Fruit fly (Drosophila melanogaster) whole organism, embryonic: ENCODE results near the gene SkpE.

Source experiments
- ATbp ChIP-seq: fragments of 200-800 bp; sonication (Bioruptor generic); optimal IDR thresholded peaks from 2 replicates; lab custom pipeline; 2017; ENCODE audit warnings: missing biosample characterization, mild to moderate bottlenecking, missing genetic modification characterization, missing genetic modification reagents
- B-H1 ChIP-seq: fragments of 200-800 bp; sonication (Bioruptor generic); IDR thresholded peaks from 3 replicates; pipeline ENCODE4 v1.3.6; 2022; ENCODE audit warnings: missing biosample characterization, missing genetic modification characterization
- CG10274 ChIP-seq: fragments of 200-800 bp; sonication (Bioruptor generic); optimal IDR thresholded peaks from 3 replicates; lab custom pipeline; 2017; ENCODE audit warnings: missing biosample characterization, mild to moderate bottlenecking, missing genetic modification characterization
- CG12155 ChIP-seq: fragments of 200-800 bp; sonication (Bioruptor generic); optimal IDR thresholded peaks from 3 replicates; lab custom pipeline; 2016; ENCODE audit warnings: missing biosample characterization, missing genetic modification characterization
- CG13123 ChIP-seq: fragments of 200-800 bp; sonication (Bioruptor generic); optimal IDR thresholded peaks from 2 replicates; lab custom pipeline; 2016; ENCODE audit warnings: missing biosample characterization, missing genetic modification characterization
- CG13424 ChIP-seq: fragments of 200-800 bp; sonication (Bioruptor generic); optimal IDR thresholded peaks from 2 replicates; lab custom pipeline; 2019; ENCODE audit warnings: missing biosample characterization, mild to moderate bottlenecking, missing genetic modification characterization, moderate library complexity
- CG15601 ChIP-seq: fragments of 200-800 bp; sonication (Bioruptor generic); optimal IDR thresholded peaks from 3 replicates; lab custom pipeline; 2019; ENCODE audit warnings: missing biosample characterization, mild to moderate bottlenecking, missing genetic modification characterization, moderate library complexity
- CG17568 ChIP-seq: fragments of 200-800 bp; sonication (Bioruptor generic); optimal IDR thresholded peaks from 2 replicates; lab custom pipeline; 2018; ENCODE audit warnings: missing biosample characterization, mild to moderate bottlenecking, missing genetic modification characterization, moderate library complexity
- CG18599 ChIP-seq: fragments of 200-800 bp; sonication (Bioruptor generic); optimal IDR thresholded peaks from 3 replicates; lab custom pipeline; 2017; ENCODE audit warnings: missing biosample characterization, missing genetic modification characterization, mild to moderate bottlenecking, moderate library complexity, missing genetic modification reagents
- CG2129 ChIP-seq: fragments of 200-800 bp; sonication (Bioruptor generic); IDR thresholded peaks from 2 replicates; pipeline ENCODE4 v1.3.6; 2022; ENCODE audit warnings: missing biosample characterization, missing genetic modification characterization; ENCODE audit not compliant: partially characterized antibody
- CG2199 ChIP-seq: fragments of 200-800 bp; sonication (Bioruptor generic); IDR thresholded peaks from 3 replicates; pipeline ENCODE4 v1.3.6; 2022; ENCODE audit warnings: missing biosample characterization, missing genetic modification characterization
- CG2889 ChIP-seq: fragments of 200-800 bp; sonication (Bioruptor generic); IDR thresholded peaks from 3 replicates; pipeline ENCODE4 v1.3.6; 2022; ENCODE audit warnings: missing biosample characterization, missing genetic modification characterization
- CG30020 ChIP-seq: fragments of 200-800 bp; optimal IDR thresholded peaks from 2 replicates; lab custom pipeline; 2019; ENCODE audit warnings: missing biosample characterization, mild to moderate bottlenecking, missing genetic modification characterization, moderate library complexity
- CG30431 ChIP-seq: fragments of 200-800 bp; sonication (Bioruptor generic); optimal IDR thresholded peaks from 2 replicates; lab custom pipeline; 2017; ENCODE audit warnings: missing biosample characterization, missing genetic modification characterization
- CG4328 ChIP-seq: fragments of 200-800 bp; sonication (Bioruptor generic); optimal IDR thresholded peaks from 3 replicates; lab custom pipeline; 2017; ENCODE audit warnings: missing biosample characterization, missing genetic modification reagents, missing genetic modification characterization
- CG6689 ChIP-seq: fragments of 200-800 bp; sonication (Bioruptor generic); IDR thresholded peaks from 2 replicates; pipeline ENCODE4 v1.3.6; 2022; ENCODE audit warnings: missing biosample characterization, missing genetic modification characterization
- CG6813 ChIP-seq: fragments of 200-800 bp; sonication (Bioruptor generic); optimal IDR thresholded peaks from 2 replicates; lab custom pipeline; 2017; ENCODE audit warnings: missing biosample characterization, missing genetic modification characterization, mild to moderate bottlenecking, moderate library complexity, missing genetic modification reagents
- CG7556 ChIP-seq: fragments of 200-800 bp; sonication (Bioruptor generic); optimal IDR thresholded peaks from 2 replicates; lab custom pipeline; 2017; ENCODE audit warnings: missing biosample characterization, mild to moderate bottlenecking, missing genetic modification characterization
- CG7745 ChIP-seq: fragments of 200-800 bp; sonication (Bioruptor generic); optimal IDR thresholded peaks from 2 replicates; lab custom pipeline; 2018; ENCODE audit warnings: missing biosample characterization, mild to moderate bottlenecking, missing genetic modification characterization, moderate library complexity
- CG7786 ChIP-seq: fragments of 200-800 bp; sonication (Bioruptor generic); optimal IDR thresholded peaks from 2 replicates; lab custom pipeline; 2016; ENCODE audit warnings: missing biosample characterization, missing genetic modification characterization
- CG7928 ChIP-seq: fragments of 200-800 bp; sonication (Bioruptor generic); optimal IDR thresholded peaks from 2 replicates; lab custom pipeline; 2017; ENCODE audit warnings: missing biosample characterization, mild to moderate bottlenecking, missing genetic modification characterization
- Camta ChIP-seq: fragments of 200-800 bp; sonication (Bioruptor generic); optimal IDR thresholded peaks from 2 replicates; lab custom pipeline; 2016; ENCODE audit warnings: missing biosample characterization, missing genetic modification characterization
- Dfd ChIP-seq, 2 experiments: fragments of >200 bp; optimal IDR thresholded peaks; 2 replicates each; lab custom pipeline; 2017; ENCODE audit warnings: missing biosample characterization in 2 of 2, missing genetic modification characterization in 2 of 2
- E2f2 ChIP-seq: fragments of 200-800 bp; sonication (Bioruptor generic); IDR thresholded peaks from 2 replicates; pipeline ENCODE4 v1.3.6; 2022; ENCODE audit warnings: missing biosample characterization, missing genetic modification characterization
- Fer3 ChIP-seq: fragments of 200-800 bp; sonication (Bioruptor generic); optimal IDR thresholded peaks from 2 replicates; lab custom pipeline; 2018; ENCODE audit warnings: missing biosample characterization, mild to moderate bottlenecking, missing genetic modification characterization, moderate library complexity
- Gsc ChIP-seq: fragments of 200-800 bp; sonication (Bioruptor generic); IDR thresholded peaks from 2 replicates; pipeline ENCODE4 v1.3.6; 2022; ENCODE audit warnings: missing biosample characterization, missing genetic modification characterization
- HLHmδ ChIP-seq: fragments of 200-800 bp; sonication (Bioruptor generic); optimal IDR thresholded peaks from 2 replicates; lab custom pipeline; 2018; ENCODE audit warnings: missing biosample characterization, mild to moderate bottlenecking, missing genetic modification characterization, moderate library complexity
- Lpt ChIP-seq: fragments of >200 bp; optimal IDR thresholded peaks from 2 replicates; lab custom pipeline; 2018; ENCODE audit warnings: missing biosample characterization, missing genetic modification characterization
- NC2α ChIP-seq: fragments of 200-800 bp; sonication (Bioruptor generic); optimal IDR thresholded peaks from 2 replicates; lab custom pipeline; 2016; ENCODE audit warnings: missing biosample characterization, missing genetic modification characterization
- Scr ChIP-seq: fragments of 200-800 bp; sonication (Bioruptor generic); IDR thresholded peaks from 2 replicates; pipeline ENCODE4 v1.3.6; 2022; ENCODE audit warnings: missing biosample characterization, missing genetic modification characterization; ENCODE audit not compliant: partially characterized antibody
- Spps ChIP-seq: fragments of 200-800 bp; sonication (Bioruptor generic); optimal IDR thresholded peaks from 2 replicates; lab custom pipeline; 2018; ENCODE audit warnings: missing biosample characterization, mild to moderate bottlenecking, missing genetic modification characterization
- TFAM ChIP-seq: fragments of 200-800 bp; sonication (Bioruptor generic); optimal IDR thresholded peaks from 2 replicates; lab custom pipeline; 2017; ENCODE audit warnings: missing biosample characterization, missing genetic modification characterization, inconsistent platforms
- bbx ChIP-seq: fragments of 200-800 bp; sonication (Bioruptor generic); IDR thresholded peaks from 2 replicates; pipeline ENCODE4 v1.3.6; 2022; ENCODE audit warnings: missing biosample characterization, missing genetic modification characterization; ENCODE audit not compliant: partially characterized antibody
- danr ChIP-seq: fragments of 200-800 bp; sonication (Bioruptor generic); IDR thresholded peaks from 2 replicates; pipeline ENCODE4 v1.3.6; 2022; ENCODE audit warnings: missing biosample characterization, missing genetic modification characterization
- dm ChIP-seq: fragments of 200-800 bp; sonication (Bioruptor generic); optimal IDR thresholded peaks from 3 replicates; lab custom pipeline; 2016; ENCODE audit warnings: missing biosample characterization, missing genetic modification characterization
- eyg ChIP-seq: fragments of 200-800 bp; sonication (Bioruptor generic); optimal IDR thresholded peaks from 3 replicates; lab custom pipeline; 2016; ENCODE audit warnings: missing biosample characterization, missing genetic modification characterization
- gcm ChIP-seq: fragments of 200-800 bp; sonication (Bioruptor generic); optimal IDR thresholded peaks from 2 replicates; lab custom pipeline; 2019; ENCODE audit warnings: missing biosample characterization, mild to moderate bottlenecking, missing genetic modification characterization, moderate library complexity
- gcm2 ChIP-seq: fragments of 200-800 bp; sonication (Bioruptor generic); optimal IDR thresholded peaks from 2 replicates; lab custom pipeline; 2016; ENCODE audit warnings: missing biosample characterization, missing genetic modification characterization
- gro ChIP-seq: fragments of 200-800 bp; sonication (Bioruptor generic); optimal IDR thresholded peaks from 2 replicates; lab custom pipeline; 2016; ENCODE audit warnings: missing biosample characterization, missing genetic modification characterization
- gsb ChIP-seq: fragments of 200-800 bp; sonication (Bioruptor generic); IDR thresholded peaks from 2 replicates; pipeline ENCODE4 v1.3.6; 2022; ENCODE audit warnings: missing biosample characterization, missing genetic modification characterization
- knrl ChIP-seq: fragments of 200-800 bp; sonication (Bioruptor generic); IDR thresholded peaks from 3 replicates; pipeline ENCODE4 v1.3.6; 2022; ENCODE audit warnings: missing biosample characterization, missing genetic modification characterization; ENCODE audit not compliant: partially characterized antibody
- lbe ChIP-seq: fragments of 200-800 bp; sonication (Bioruptor generic); optimal IDR thresholded peaks from 2 replicates; lab custom pipeline; 2016; ENCODE audit warnings: missing biosample characterization, mild to moderate bottlenecking, missing genetic modification characterization
- lmd ChIP-seq: fragments of 200-800 bp; sonication (Bioruptor generic); IDR thresholded peaks from 2 replicates; pipeline ENCODE4 v1.3.6; 2022; ENCODE audit warnings: missing biosample characterization, missing genetic modification characterization
- odd ChIP-seq: fragments of 200-800 bp; sonication (Bioruptor generic); optimal IDR thresholded peaks from 2 replicates; lab custom pipeline; 2017; ENCODE audit warnings: missing biosample characterization, mild to moderate bottlenecking, missing genetic modification characterization
- sim ChIP-seq: fragments of 200-800 bp; sonication (Bioruptor generic); IDR thresholded peaks from 2 replicates; pipeline ENCODE4 v1.3.6; 2022; ENCODE audit warnings: missing biosample characterization, missing genetic modification characterization
- slp2 ChIP-seq: fragments of 200-800 bp; sonication (Bioruptor generic); optimal IDR thresholded peaks from 2 replicates; lab custom pipeline; 2016; ENCODE audit warnings: missing biosample characterization, missing genetic modification characterization
- wdn ChIP-seq: fragments of 200-800 bp; sonication (Bioruptor generic); IDR thresholded peaks from 2 replicates; pipeline ENCODE4 v1.3.6; 2022; ENCODE audit warnings: missing biosample characterization, missing genetic modification characterization
- wek ChIP-seq: fragments of 200-800 bp; sonication (Bioruptor generic); optimal IDR thresholded peaks from 3 replicates; lab custom pipeline; 2018; ENCODE audit warnings: missing biosample characterization, mild to moderate bottlenecking, missing genetic modification characterization, moderate library complexity
- zfh2 ChIP-seq: fragments of 200-800 bp; sonication (Bioruptor generic); optimal IDR thresholded peaks from 2 replicates; lab custom pipeline; 2016; ENCODE audit warnings: missing biosample characterization, missing genetic modification characterization

The SkpE gene

dm6 chrX:19850503-19851094 is 26.7 kb upstream of the SkpE start (continued):
- peak; percentile 56 for TF ChIP-seq danr (GFP tag; lab: Robert Waterston, UW)
- TF ChIP-seq CG12155 (GFP tag; lab: Kevin White, UChicago) = peak; percentile 88
- peak; percentile 88 for TF ChIP-seq CG15601 (tag; lab: Kevin White, UChicago)
- TF ChIP-seq zfh2 (GFP tag; lab: Kevin White, UChicago) = peak; percentile 26
- TF ChIP-seq gro (GFP tag; lab: Kevin White, UChicago) = peak; percentile 45
- no peak for TF ChIP-seq CG2129
- no peak for TF ChIP-seq CG17568 (GFP tag; lab: Kevin White, UChicago)
- no peak for TF ChIP-seq knrl (GFP tag; lab: Robert Waterston, UW)
- peak; percentile 87 for TF ChIP-seq gcm2 (GFP tag; lab: Kevin White, UChicago)
- TF ChIP-seq CG6813 (GFP tag; lab: Kevin White, UChicago) = peak; percentile 89
- TF ChIP-seq Fer3 (tag; lab: Kevin White, UChicago) = peak; percentile 79
- peak; percentile 67 for TF ChIP-seq TFAM
- peak; percentile 87 for TF ChIP-seq CG13424
- peak; percentile 87 for TF ChIP-seq Spps (tag; lab: Kevin White, UChicago)
- TF ChIP-seq HLHmδ = peak; percentile 45
- TF ChIP-seq Camta = peak; percentile 91
- peak; percentile 78 for TF ChIP-seq CG13123 (GFP tag; lab: Kevin White, UChicago)
- TF ChIP-seq sim = peak; percentile 71
- peak; percentile 91 for TF ChIP-seq CG2199 (GFP tag; lab: Robert Waterston, UW)
- TF ChIP-seq E2f2 (GFP tag; lab: Robert Waterston, UW) = peak; percentile 60; the same call in 1 of the 2 replicates
- TF ChIP-seq CG7556 (GFP tag; lab: Kevin White, UChicago) = peak; percentile 88
- peak; percentile 94 for TF ChIP-seq CG30431 (GFP tag; lab: Kevin White, UChicago)
- 0 out of 2 replicates have a peak, but pooled peaks have one; percentile 22 for TF ChIP-seq gsb (GFP tag; lab: Robert Waterston, UW)
- peak; percentile 77 for TF ChIP-seq odd (GFP tag; lab: Kevin White, UChicago)
- TF ChIP-seq wek (GFP tag; lab: Kevin White, UChicago) = peak; percentile 60
- peak; percentile 44 for TF ChIP-seq lbe (GFP tag; lab: Kevin White, UChicago)
- peak; percentile 93 for TF ChIP-seq slp2 (GFP tag; lab: Kevin White, UChicago)
- peak; percentile 77 for TF ChIP-seq eyg (GFP tag; lab: Kevin White, UChicago)
- no peak for TF ChIP-seq Lpt
- no peak for TF ChIP-seq CG30020
- TF ChIP-seq CG2889 (GFP tag; lab: Robert Waterston, UW) = peak; percentile 66; the same call in 2 of the 3 replicates
- TF ChIP-seq CG10274 (GFP tag; lab: Kevin White, UChicago) = peak; percentile 52
- TF ChIP-seq CG6689 (GFP tag; lab: Robert Waterston, UW) = peak; percentile 86
- TF ChIP-seq Dfd (GFP tag; optimal IDR thresholded peaks at IDR 0.05; lab: Kevin White, UChicago) = no peak
- no peak for TF ChIP-seq bbx (GFP tag; lab: Robert Waterston, UW)
- TF ChIP-seq Scr (GFP tag; lab: Robert Waterston, UW) = no peak
- peak; percentile 83 for TF ChIP-seq lmd (GFP tag; lab: Robert Waterston, UW)
- peak; percentile 91 for TF ChIP-seq NC2α (GFP tag; lab: Kevin White, UChicago)
- peak; percentile 38; the same call in 1 of the 2 replicates for TF ChIP-seq wdn (GFP tag; lab: Robert Waterston, UW)
- TF ChIP-seq gcm = peak; percentile 91
- TF ChIP-seq Gsc = peak; percentile 81
- TF ChIP-seq dm (GFP tag; lab: Kevin White, UChicago) = peak; percentile 73
- TF ChIP-seq CG4328 (GFP tag; lab: Kevin White, UChicago) = peak; percentile 50
- peak; percentile 78 for TF ChIP-seq B-H1 (GFP tag; lab: Robert Waterston, UW)
- TF ChIP-seq CG7745 = peak; percentile 58
- peak; percentile 82 for TF ChIP-seq CG18599 (GFP tag; lab: Kevin White, UChicago)
- peak; percentile 33 for TF ChIP-seq CG7928 (GFP tag; lab: Kevin White, UChicago)
- peak; percentile 92 for TF ChIP-seq ATbp (GFP tag; lab: Kevin White, UChicago)
- peak; percentile 91 for TF ChIP-seq CG7786
